Worm (Caenorhabditis elegans): ENCODE data around the gene idpa-3.

Gene idpa-3

DNA sequence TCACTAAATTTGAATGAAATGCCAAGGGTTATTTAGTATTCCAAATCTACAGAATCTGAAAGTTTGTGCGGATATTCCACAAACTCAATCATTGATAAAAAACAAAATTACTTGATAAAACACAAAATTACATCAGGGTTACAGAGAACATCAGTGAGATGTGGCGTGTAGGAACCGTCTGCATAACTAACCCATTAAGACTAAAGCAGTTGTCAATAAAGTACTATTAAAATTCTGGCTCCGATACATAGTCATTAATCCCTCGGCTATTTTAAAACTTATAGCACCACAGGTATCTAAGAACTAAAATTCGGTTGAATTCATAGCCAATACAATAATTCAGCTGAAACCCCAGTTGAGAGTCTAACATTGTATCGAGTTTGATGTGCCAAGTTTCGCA, 2.5 kb downstream of the idpa-3 start:
- TF ChIP-seq tbx-8 (GFP tag; optimal IDR thresholded peaks at IDR 0.05) (no peak), hlh-1 (tag; optimal IDR thresholded peaks at IDR 0.05) (no peak), ham-2 (GFP tag; optimal IDR thresholded peaks at IDR 0.05) (no peak), drap-1 (GFP tag; optimal IDR thresholded peaks at IDR 0.05) (no peak), ces-1 (GFP tag; optimal IDR thresholded peaks at IDR 0.05) (no peak), lin-32 (GFP tag; optimal IDR thresholded peaks at IDR 0.05) (no peak), lin-13 (tag; optimal IDR thresholded peaks at IDR 0.05) (no peak), unc-39 (tag; optimal IDR thresholded peaks at IDR 0.05) (no peak), nhr-28 (tag; optimal IDR thresholded peaks at IDR 0.05) (no peak), unc-62 (GFP tag; optimal IDR thresholded peaks at IDR 0.05) (no peak), elt-1 (tag; optimal IDR thresholded peaks at IDR 0.05; ENCODE audit: borderline replicate concordance, insufficient read depth) (no peak), mep-1 (tag; optimal IDR thresholded peaks at IDR 0.05) (no peak)

ce11 chrX:10340044-10340443, 3.8 kb downstream of the idpa-3 start:
- TF ChIP-seq elt-1 (tag; optimal IDR thresholded peaks at IDR 0.05; ENCODE audit: borderline replicate concordance, insufficient read depth), result no peak
- TF ChIP-seq hlh-1 (tag; optimal IDR thresholded peaks at IDR 0.05), result no peak
- TF ChIP-seq mep-1 (tag; optimal IDR thresholded peaks at IDR 0.05), result no peak
- TF ChIP-seq snpc-4 (tag; optimal IDR thresholded peaks at IDR 0.05), result no peak
- TF ChIP-seq flh-1 (GFP tag; optimal IDR thresholded peaks at IDR 0.05), result no peak
- TF ChIP-seq ham-2 (GFP tag; optimal IDR thresholded peaks at IDR 0.05), result no peak
- no peak for TF ChIP-seq unc-120 (tag; optimal IDR thresholded peaks at IDR 0.05; ENCODE audit: poor library complexity, severe bottlenecking)
- TF ChIP-seq tbx-8 (GFP tag; optimal IDR thresholded peaks at IDR 0.05), result no peak
- no peak for TF ChIP-seq mab-5 (tag; optimal IDR thresholded peaks at IDR 0.05)
- no peak for TF ChIP-seq lsy-2 (tag; optimal IDR thresholded peaks at IDR 0.05)
- no peak for TF ChIP-seq cnd-1 (tag; optimal IDR thresholded peaks at IDR 0.05)
- TF ChIP-seq sem-2 (GFP tag; optimal IDR thresholded peaks at IDR 0.05), result no peak
- TF ChIP-seq ceh-83 (GFP tag; optimal IDR thresholded peaks at IDR 0.05), result no peak
- no peak for TF ChIP-seq unc-39 (tag; optimal IDR thresholded peaks at IDR 0.05)
- TF ChIP-seq sptf-1 (tag; optimal IDR thresholded peaks at IDR 0.05), result no peak
- no peak for TF ChIP-seq lin-32 (GFP tag; optimal IDR thresholded peaks at IDR 0.05)
- no peak for TF ChIP-seq nhr-76 (tag; optimal IDR thresholded peaks at IDR 0.05)
- TF ChIP-seq nhr-2 (tag; optimal IDR thresholded peaks at IDR 0.05), result no peak
- no peak for TF ChIP-seq nhr-12 (tag; optimal IDR thresholded peaks at IDR 0.05)

ce11 chrX:10340986-10341385, 4.7 kb downstream of the idpa-3 start, which contains the start of gene R07E3.1:
TSS of gene R07E3.1 (minus strand) at chrX:10341161.
- TF ChIP-seq mls-2 (tag; optimal IDR thresholded peaks at IDR 0.05), result no peak
- no peak for TF ChIP-seq flh-1 (GFP tag; optimal IDR thresholded peaks at IDR 0.05)

DNA sequence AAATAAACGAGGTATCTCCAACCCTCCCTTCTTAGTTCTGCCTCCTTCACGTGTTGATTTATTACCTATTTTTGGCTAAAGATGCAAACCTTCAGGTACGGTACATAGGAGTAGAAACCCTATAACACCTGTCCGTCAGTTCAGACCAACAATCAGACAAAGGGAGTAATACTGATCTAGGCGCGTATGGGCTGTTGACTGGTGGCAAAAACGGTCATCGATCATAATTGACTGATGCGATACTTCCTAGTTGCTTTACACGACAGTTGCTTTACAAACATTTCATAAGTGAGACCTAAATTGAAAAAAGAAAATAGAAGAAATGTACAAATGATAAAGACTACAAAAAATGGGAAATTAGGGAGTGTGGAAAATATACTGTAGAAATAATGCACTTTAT, 13.9 kb downstream of the idpa-3 start:
- no peak for TF ChIP-seq flh-1 (GFP tag; optimal IDR thresholded peaks at IDR 0.05)

ce11 chrX:10353857-10354256, 17.6 kb downstream of the idpa-3 start:
- TF ChIP-seq elt-3 (tag; optimal IDR thresholded peaks at IDR 0.05) (no peak), nhr-12 (tag; optimal IDR thresholded peaks at IDR 0.05) (no peak), elt-1 (tag; optimal IDR thresholded peaks at IDR 0.05; ENCODE audit: borderline replicate concordance, insufficient read depth) (no peak)

ce11 chrX:10355650-10356049, 19.4 kb downstream of the idpa-3 start, which contains the start of gene R07E3.7:
TSS of gene R07E3.7 (minus strand) at chrX:10355750.
- TF ChIP-seq mls-2 (tag; optimal IDR thresholded peaks at IDR 0.05) (no peak), ham-2 (GFP tag; optimal IDR thresholded peaks at IDR 0.05) (no peak), ceh-39 (tag; optimal IDR thresholded peaks at IDR 0.05) (no peak), sptf-1 (tag; optimal IDR thresholded peaks at IDR 0.05) (no peak), nhr-237 (tag; optimal IDR thresholded peaks at IDR 0.05) (no peak), nhr-76 (tag; optimal IDR thresholded peaks at IDR 0.05) (no peak), nhr-2 (tag; optimal IDR thresholded peaks at IDR 0.05) (no peak), elt-1 (tag; optimal IDR thresholded peaks at IDR 0.05; ENCODE audit: borderline replicate concordance, insufficient read depth) (no peak), drap-1 (GFP tag; optimal IDR thresholded peaks at IDR 0.05) (no peak), lsy-2 (tag; optimal IDR thresholded peaks at IDR 0.05) (no peak), blmp-1 (tag; optimal IDR thresholded peaks at IDR 0.05) (no peak), ztf-11 (tag; optimal IDR thresholded peaks at IDR 0.05) (no peak), tbx-8 (GFP tag; optimal IDR thresholded peaks at IDR 0.05) (no peak), bed-3 (GFP tag; optimal IDR thresholded peaks at IDR 0.05) (no peak), nhr-28 (tag; optimal IDR thresholded peaks at IDR 0.05) (no peak), ceh-83 (GFP tag; optimal IDR thresholded peaks at IDR 0.05) (no peak), hlh-1 (tag; optimal IDR thresholded peaks at IDR 0.05) (no peak), lin-32 (GFP tag; optimal IDR thresholded peaks at IDR 0.05) (no peak), mep-1 (tag; optimal IDR thresholded peaks at IDR 0.05) (no peak)

Measured in whole organism, mixed stage, embryonic.